Fruit fly (Drosophila melanogaster) whole organism, adult: ENCODE results near the gene CG2187.
A peak's percentile ranks its signal among the peaks of the same experiment; 100 is the strongest.

Source experiments
- CG11617 ChIP-seq: fragments of 200-800 bp; sonication (Bioruptor generic); optimal IDR thresholded peaks from 2 replicates; lab custom pipeline; 2017; ENCODE audit warnings: mild to moderate bottlenecking, missing biosample characterization, missing genetic modification reagents, missing genetic modification characterization
- CG12768 ChIP-seq: fragments of 200-800 bp; sonication (Bioruptor generic); optimal IDR thresholded peaks from 2 replicates; lab custom pipeline; 2017; ENCODE audit warnings: missing biosample characterization, missing genetic modification characterization, mild to moderate bottlenecking, moderate library complexity, missing genetic modification reagents
- CG14711 ChIP-seq: fragments of 200-800 bp; sonication (Bioruptor generic); optimal IDR thresholded peaks from 2 replicates; lab custom pipeline; 2018; ENCODE audit warnings: missing biosample characterization, mild to moderate bottlenecking, missing genetic modification characterization, moderate library complexity
- CG1620 ChIP-seq: fragments of 200-800 bp; sonication (Bioruptor generic); optimal IDR thresholded peaks from 2 replicates; lab custom pipeline; 2016; ENCODE audit warnings: missing biosample characterization, missing genetic modification characterization
- CG33017 ChIP-seq: fragments of 200-800 bp; sonication (Bioruptor generic); optimal IDR thresholded peaks from 2 replicates; lab custom pipeline; 2018; ENCODE audit warnings: missing biosample characterization, mild to moderate bottlenecking, missing genetic modification characterization, moderate library complexity
- CG5204 ChIP-seq: fragments of 200-800 bp; sonication (Bioruptor generic); optimal IDR thresholded peaks from 2 replicates; lab custom pipeline; 2016; ENCODE audit warnings: missing biosample characterization, missing genetic modification characterization
- CG7045 ChIP-seq: fragments of 200-800 bp; sonication (Bioruptor generic); optimal IDR thresholded peaks from 2 replicates; lab custom pipeline; 2017; ENCODE audit warnings: missing biosample characterization, mild to moderate bottlenecking, missing genetic modification characterization
- CG7101 ChIP-seq: fragments of 200-800 bp; sonication (Bioruptor generic); optimal IDR thresholded peaks from 2 replicates; lab custom pipeline; 2018; ENCODE audit warnings: missing biosample characterization, mild to moderate bottlenecking, missing genetic modification characterization, moderate library complexity
- Clk ChIP-seq: fragments of 200-800 bp; sonication (Bioruptor generic); optimal IDR thresholded peaks from 2 replicates; lab custom pipeline; 2017; ENCODE audit warnings: missing biosample characterization, missing genetic modification characterization
- Crg-1 ChIP-seq: fragments of 200-800 bp; sonication (Bioruptor generic); optimal IDR thresholded peaks from 2 replicates; lab custom pipeline; 2016; ENCODE audit warnings: missing biosample characterization, missing genetic modification characterization
- Hr96 ChIP-seq: fragments of 200-800 bp; sonication (Bioruptor generic); optimal IDR thresholded peaks from 2 replicates; lab custom pipeline; 2016; ENCODE audit warnings: missing biosample characterization, missing genetic modification characterization
- Mnt ChIP-seq: fragments of 200-800 bp; sonication (Bioruptor generic); optimal IDR thresholded peaks from 2 replicates; lab custom pipeline; 2016; ENCODE audit warnings: missing biosample characterization, mild to moderate bottlenecking, missing genetic modification characterization
- bab1 ChIP-seq: fragments of 200-800 bp; sonication (Bioruptor generic); optimal IDR thresholded peaks from 3 replicates; lab custom pipeline; 2019; ENCODE audit warnings: missing biosample characterization, mild to moderate bottlenecking, missing genetic modification characterization, moderate library complexity
- cic ChIP-seq: fragments of 200-800 bp; sonication (Bioruptor generic); optimal IDR thresholded peaks from 2 replicates; lab custom pipeline; 2017; ENCODE audit warnings: missing biosample characterization, mild to moderate bottlenecking, missing genetic modification characterization, moderate library complexity
- cnc ChIP-seq, 2 experiments: fragments of >200 bp; optimal IDR thresholded peaks; 2 replicates each; lab custom pipeline; 2017
- kay ChIP-seq: fragments of 200-800 bp; sonication (Bioruptor generic); peaks from one replicate; lab custom pipeline; 2016; ENCODE audit warnings: missing biosample characterization, missing genetic modification characterization, borderline replicate concordance
- ovo ChIP-seq: fragments of 200-800 bp; sonication (Bioruptor generic); optimal IDR thresholded peaks from 2 replicates; lab custom pipeline; 2016; ENCODE audit warnings: missing biosample characterization, missing genetic modification characterization
- pad ChIP-seq: fragments of 200-800 bp; sonication (Bioruptor generic); optimal IDR thresholded peaks from 3 replicates; lab custom pipeline; 2017; ENCODE audit warnings: missing biosample characterization, missing genetic modification characterization, mild to moderate bottlenecking, moderate library complexity, missing genetic modification reagents
- tj ChIP-seq: fragments of 200-800 bp; sonication (Bioruptor generic); optimal IDR thresholded peaks from 3 replicates; lab custom pipeline; 2017; ENCODE audit warnings: missing biosample characterization, mild to moderate bottlenecking, missing genetic modification characterization, moderate library complexity
- toe ChIP-seq: fragments of 200-800 bp; sonication (Bioruptor generic); optimal IDR thresholded peaks from 2 replicates; lab custom pipeline; 2016; ENCODE audit warnings: missing biosample characterization, missing genetic modification characterization

Gene CG2187

DNA sequence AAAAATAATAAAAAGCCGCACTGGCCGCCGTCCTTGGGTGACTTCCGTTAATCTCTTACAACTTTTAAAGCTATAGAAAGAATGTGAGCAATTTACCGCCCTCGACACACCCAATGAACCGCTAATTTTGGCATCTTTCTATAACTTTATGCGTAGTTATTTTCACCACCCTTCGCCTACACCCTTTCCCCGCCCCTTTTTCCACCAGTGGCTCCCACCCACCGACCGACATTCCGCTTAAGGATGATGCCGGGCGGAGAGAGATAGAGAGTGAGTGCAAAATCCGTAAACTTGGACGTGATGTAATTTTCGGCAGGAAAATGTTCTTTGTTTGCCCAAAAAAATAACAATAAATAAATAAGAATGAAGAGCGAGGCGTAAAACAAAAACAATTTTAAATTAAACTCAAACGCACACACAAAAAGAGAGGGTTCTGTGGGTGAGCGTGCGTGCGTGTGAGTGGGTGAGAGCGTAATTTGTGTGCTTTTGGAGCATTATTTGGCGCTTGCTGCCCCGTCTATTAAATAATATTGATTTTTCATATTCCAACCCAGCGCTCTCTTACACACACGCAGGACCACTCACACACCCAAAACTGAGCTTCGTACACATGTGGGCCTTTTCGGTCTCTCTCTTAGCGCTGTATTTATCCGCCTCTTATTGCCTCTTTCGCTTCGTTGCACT, 19.2 kb upstream of the CG2187 start:
- peak; percentile 8 for TF ChIP-seq kay (GFP tag; lab: Kevin White, UChicago)
- TF ChIP-seq cic: peak; percentile 39
- TF ChIP-seq pad (GFP tag; lab: Kevin White, UChicago): no peak
- peak; percentile 53 for TF ChIP-seq Mnt (GFP tag; lab: Kevin White, UChicago)

- TF ChIP-seq CG12768 (peak; percentile 64), CG11617 (GFP tag; lab: Kevin White, UChicago) (peak; percentile 83), toe (GFP tag; lab: Kevin White, UChicago) (no peak), Hr96 (GFP tag; lab: Kevin White, UChicago) (no peak), CG33017 (tag; lab: Kevin White, UChicago) (peak; percentile 76), CG7045 (GFP tag; lab: Kevin White, UChicago) (peak; percentile 76), CG14711 (tag; lab: Kevin White, UChicago) (peak; percentile 99), CG7101 (tag; lab: Kevin White, UChicago) (peak; percentile 83), Crg-1 (GFP tag; lab: Kevin White, UChicago) (peak; percentile 66), kay (GFP tag; lab: Kevin White, UChicago) (no peak), CG5204 (GFP tag; lab: Kevin White, UChicago) (no peak), cnc (optimal IDR thresholded peaks at IDR 0.05; lab: Kevin White, UChicago) (no peak), tj (peak; percentile 47), ovo (peak; percentile 48), CG1620 (GFP tag; lab: Kevin White, UChicago) (peak; percentile 72), cic (peak; percentile 29), Clk (peak; percentile 54), pad (GFP tag; lab: Kevin White, UChicago) (peak; percentile 50), Mnt (GFP tag; lab: Kevin White, UChicago) (peak; percentile 60), bab1 (GFP tag; lab: Kevin White, UChicago) (peak; percentile 77)
Measured at dm6 chr3R:31776583-31777362, 18.3 kb upstream of the CG2187 start, which contains the start of the genes CG2126 and faf. TSS of gene CG2126 (minus strand) at chr3R:31776652. TSS of gene faf (plus strand) at chr3R:31777020.

DNA sequence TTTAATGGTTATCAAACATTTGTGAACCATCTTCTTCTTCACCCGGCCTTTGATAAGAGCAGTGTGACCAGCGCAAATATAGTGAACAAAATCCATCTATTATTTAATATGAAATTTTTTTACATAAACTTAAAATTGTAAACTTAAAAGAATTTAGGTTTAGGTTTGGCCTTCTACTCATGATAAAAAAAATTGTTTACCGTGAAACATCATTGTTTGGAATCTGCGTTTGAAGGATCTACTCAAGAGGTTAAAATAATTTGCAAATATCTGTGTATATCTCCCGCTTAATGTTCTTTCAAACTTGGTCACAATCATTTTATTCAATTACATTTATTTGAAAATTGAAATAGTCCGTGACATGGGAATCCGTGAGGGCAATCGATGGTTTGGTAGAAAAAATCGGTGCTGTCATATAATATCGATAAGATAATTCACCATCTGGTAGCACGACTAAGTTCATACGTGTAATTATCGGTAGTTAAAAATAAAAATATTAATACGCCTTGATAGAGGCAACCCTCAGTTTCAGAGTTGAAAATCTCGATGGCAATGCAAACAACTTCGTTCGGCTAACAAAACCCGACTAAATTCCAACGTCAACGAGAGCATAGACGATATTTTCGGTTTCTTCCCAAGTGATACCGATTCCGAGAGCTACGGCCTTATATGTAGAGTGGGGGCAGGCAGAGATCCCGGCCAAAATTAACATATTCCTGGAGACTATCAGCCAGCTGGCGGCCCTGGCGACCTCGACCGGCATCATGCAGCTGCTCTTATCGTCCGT, 13.5 kb upstream of the CG2187 start, which contains the start of the genes betaGlu and sip3:
Gene betaGlu (minus strand): TSS at position 59 of the 787 bp plus-strand sequence.
Gene sip3 (plus strand): TSS at position 430 of the 787 bp plus-strand sequence.
- TF ChIP-seq CG11617 (GFP tag; lab: Kevin White, UChicago) (peak; percentile 31), CG1620 (GFP tag; lab: Kevin White, UChicago) (peak; percentile 7), bab1 (GFP tag; lab: Kevin White, UChicago) (peak; percentile 32), kay (GFP tag; lab: Kevin White, UChicago) (peak; percentile 96), CG14711 (tag; lab: Kevin White, UChicago) (no peak), toe (GFP tag; lab: Kevin White, UChicago) (peak; percentile 61), CG12768 (no peak), pad (GFP tag; lab: Kevin White, UChicago) (peak; percentile 7), CG7045 (GFP tag; lab: Kevin White, UChicago) (no peak)

DNA sequence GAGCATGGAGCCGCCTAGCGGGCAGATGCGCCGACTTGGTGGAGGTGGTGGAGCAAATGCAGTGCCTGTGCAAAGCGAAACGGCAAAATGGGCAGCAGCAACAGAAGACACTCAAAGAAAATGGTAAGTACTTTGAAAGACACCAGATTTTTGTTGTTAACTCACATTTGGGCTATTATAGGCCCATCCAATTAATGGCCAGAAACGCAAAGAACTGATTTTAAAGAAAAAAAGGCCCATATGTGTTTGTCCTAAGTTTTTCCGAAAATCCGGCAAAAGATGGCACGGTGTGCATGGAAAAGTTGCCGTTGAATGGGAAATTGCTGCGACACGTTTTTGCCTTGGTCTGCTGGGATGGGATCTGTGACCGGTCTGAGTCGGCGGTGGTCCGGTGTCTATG, 9.8 kb upstream of the CG2187 start:
- TF ChIP-seq ovo (no peak), CG12768 (no peak)

DNA sequence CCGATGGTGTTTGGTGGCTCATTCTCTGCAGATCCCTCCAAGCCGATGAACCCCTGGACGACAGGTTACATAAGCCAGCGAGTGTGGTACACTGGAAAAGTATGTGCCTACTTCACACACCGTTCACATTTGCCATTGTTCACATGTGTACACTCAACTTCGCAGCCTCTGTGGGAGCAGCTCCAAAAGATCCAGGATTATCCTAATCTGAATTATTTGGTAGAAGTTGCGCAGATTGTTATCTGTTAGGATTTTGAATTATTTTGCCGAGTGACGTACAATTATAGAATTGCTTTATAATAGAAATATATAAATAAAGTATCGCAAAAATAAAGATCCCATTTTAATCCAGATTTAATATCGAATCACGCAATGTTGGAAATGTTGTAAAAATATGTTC, 9.1 kb upstream of the CG2187 start:
- TF ChIP-seq CG5204 (GFP tag; lab: Kevin White, UChicago) (no peak), CG7045 (GFP tag; lab: Kevin White, UChicago) (no peak), tj (no peak), bab1 (GFP tag; lab: Kevin White, UChicago) (no peak), toe (GFP tag; lab: Kevin White, UChicago) (no peak), Crg-1 (GFP tag; lab: Kevin White, UChicago) (no peak), ovo (no peak), cic (no peak), kay (GFP tag; lab: Kevin White, UChicago) (no peak), Mnt (GFP tag; lab: Kevin White, UChicago) (no peak), CG33017 (tag; lab: Kevin White, UChicago) (no peak), Hr96 (GFP tag; lab: Kevin White, UChicago) (no peak)

DNA sequence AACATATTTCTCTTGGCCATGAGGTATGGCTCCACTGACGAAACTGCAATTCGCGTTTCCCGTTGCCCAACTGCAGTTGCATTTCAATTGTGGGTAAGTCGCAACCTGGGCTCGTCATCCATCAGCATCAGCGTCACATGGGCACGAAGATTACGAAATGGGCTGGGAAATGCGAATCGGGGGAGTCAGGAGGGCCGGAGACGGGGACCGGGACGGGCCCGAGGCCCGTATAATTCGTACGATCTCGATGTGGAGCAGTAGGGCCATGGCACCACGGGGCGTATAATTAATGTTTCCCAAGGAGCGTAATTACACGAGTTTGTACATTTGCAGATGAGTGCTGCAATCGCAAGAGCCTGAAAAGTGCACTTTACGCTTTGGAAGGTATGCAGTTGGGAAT, 6.7 kb upstream of the CG2187 start:
- TF ChIP-seq CG11617 (GFP tag; lab: Kevin White, UChicago) (no peak), toe (GFP tag; lab: Kevin White, UChicago) (no peak), pad (GFP tag; lab: Kevin White, UChicago) (no peak), cic (no peak), Mnt (GFP tag; lab: Kevin White, UChicago) (no peak), Clk (no peak)
